Fruit fly (Drosophila melanogaster) whole organism, embryonic: ENCODE data around the gene VhaM9.7-b.

ENCODE experiments used
- ATbp ChIP-seq: fragments of 200-800 bp; sonication (Bioruptor generic); optimal IDR thresholded peaks from 2 replicates; lab custom pipeline; 2017; ENCODE audit warnings: missing biosample characterization, mild to moderate bottlenecking, missing genetic modification characterization, missing genetic modification reagents
- Awh ChIP-seq: fragments of 200-800 bp; sonication (Bioruptor generic); IDR thresholded peaks from 2 replicates; pipeline ENCODE4, ENCODE4 v1.3.6; 2022; ENCODE audit warnings: missing biosample characterization, missing genetic modification characterization
- CG10147 ChIP-seq: fragments of 200-800 bp; sonication (Bioruptor generic); optimal IDR thresholded peaks from 2 replicates; lab custom pipeline; 2019; ENCODE audit warnings: missing biosample characterization, mild to moderate bottlenecking, missing genetic modification characterization, moderate library complexity
- CG10543 ChIP-seq: fragments of 200-800 bp; sonication (Bioruptor generic); optimal IDR thresholded peaks from 3 replicates; lab custom pipeline; 2017; ENCODE audit warnings: missing biosample characterization, mild to moderate bottlenecking, missing genetic modification characterization, moderate library complexity
- CG10979 ChIP-seq: fragments of 200-800 bp; sonication (Bioruptor generic); optimal IDR thresholded peaks from 2 replicates; lab custom pipeline; 2018; ENCODE audit warnings: missing biosample characterization, mild to moderate bottlenecking, missing genetic modification characterization, moderate library complexity
- CG12659 ChIP-seq: fragments of 200-800 bp; sonication (Bioruptor generic); optimal IDR thresholded peaks from 3 replicates; lab custom pipeline; 2017; ENCODE audit warnings: mild to moderate bottlenecking, missing biosample characterization, missing genetic modification reagents, missing genetic modification characterization
- CG13287 ChIP-seq: fragments of 200-800 bp; sonication (Bioruptor generic); IDR thresholded peaks from 2 replicates; pipeline ENCODE4 v1.3.6; 2022; ENCODE audit warnings: missing biosample characterization, missing genetic modification characterization; ENCODE audit not compliant: partially characterized antibody
- CG17612 ChIP-seq: fragments of 200-800 bp; sonication (Bioruptor generic); IDR thresholded peaks from 2 replicates; pipeline ENCODE4 v1.3.6; 2022; ENCODE audit warnings: missing biosample characterization, missing genetic modification characterization
- CG17912 ChIP-seq: fragments of 200-800 bp; sonication (Bioruptor generic); optimal IDR thresholded peaks from 2 replicates; lab custom pipeline; 2018; ENCODE audit warnings: missing biosample characterization, mild to moderate bottlenecking, missing genetic modification characterization
- CG31441 ChIP-seq: fragments of 200-800 bp; sonication (Bioruptor generic); IDR thresholded peaks from 2 replicates; pipeline ENCODE4 v1.3.6; 2022; ENCODE audit warnings: missing biosample characterization, missing genetic modification characterization
- CG3281 ChIP-seq: fragments of 200-800 bp; sonication (Bioruptor generic); optimal IDR thresholded peaks from 3 replicates; lab custom pipeline; 2017; ENCODE audit warnings: missing biosample characterization, mild to moderate bottlenecking, missing genetic modification characterization
- CG33213 ChIP-seq: fragments of 200-800 bp; sonication (Bioruptor generic); optimal IDR thresholded peaks from 3 replicates; lab custom pipeline; 2016; ENCODE audit warnings: missing biosample characterization, missing genetic modification characterization
- CG3726 ChIP-seq: fragments of 200-800 bp; sonication (Bioruptor generic); IDR thresholded peaks from 3 replicates; pipeline ENCODE4, ENCODE4 v1.3.6; 2022; ENCODE audit warnings: missing biosample characterization, missing genetic modification characterization
- CG6254 ChIP-seq: fragments of 200-800 bp; sonication (Bioruptor generic); optimal IDR thresholded peaks from 3 replicates; lab custom pipeline; 2017; ENCODE audit warnings: mild to moderate bottlenecking, missing biosample characterization, missing genetic modification reagents, missing genetic modification characterization
- CG6791 ChIP-seq: fragments of 200-800 bp; sonication (Bioruptor generic); IDR thresholded peaks from 3 replicates; pipeline ENCODE4 v1.3.6; 2022; ENCODE audit warnings: missing biosample characterization, missing genetic modification characterization; ENCODE audit not compliant: partially characterized antibody
- CG8388 ChIP-seq: fragments of 200-800 bp; sonication (Bioruptor generic); optimal IDR thresholded peaks from 2 replicates; lab custom pipeline; 2019; ENCODE audit warnings: missing biosample characterization, mild to moderate bottlenecking, missing genetic modification characterization, moderate library complexity
- D ChIP-seq, 2 experiments: fragments of 200-800 bp in 1 of 2; fragments of >200 bp in 1 of 2; sonication (Bioruptor generic) in 1 of 2; optimal IDR thresholded peaks; 2 replicates in 1 of 2; 3 replicates in 1 of 2; lab custom pipeline; 2017; ENCODE audit warnings: mild to moderate bottlenecking in 1 of 2, missing biosample characterization in 1 of 2, missing genetic modification characterization in 1 of 2, missing genetic modification reagents in 1 of 2
- Dp ChIP-seq: fragments of 200-800 bp; sonication (Bioruptor generic); optimal IDR thresholded peaks from 2 replicates; lab custom pipeline; 2018; ENCODE audit warnings: missing biosample characterization, mild to moderate bottlenecking, missing genetic modification characterization, moderate library complexity
- E2f2 ChIP-seq: fragments of 200-800 bp; sonication (Bioruptor generic); IDR thresholded peaks from 2 replicates; pipeline ENCODE4 v1.3.6; 2022; ENCODE audit warnings: missing biosample characterization, missing genetic modification characterization
- Elba2 ChIP-seq: fragments of 200-800 bp; sonication (Bioruptor generic); optimal IDR thresholded peaks from 3 replicates; lab custom pipeline; 2016; ENCODE audit warnings: missing biosample characterization, missing genetic modification characterization
- GATAe ChIP-seq: fragments of 200-800 bp; sonication (Bioruptor generic); conservative IDR thresholded peaks from 2 replicates; pipeline ENCODE4 v1.3.6; 2022; ENCODE audit warnings: missing biosample characterization, missing genetic modification characterization
- H2.0 ChIP-seq: fragments of 200-800 bp; sonication (Bioruptor generic); IDR thresholded peaks from 2 replicates; pipeline ENCODE4 v1.3.6; 2022; ENCODE audit warnings: missing biosample characterization, missing genetic modification characterization
- HLH3B ChIP-seq: fragments of 200-800 bp; sonication (Bioruptor generic); IDR thresholded peaks from 2 replicates; pipeline ENCODE4 v1.3.6; 2022; ENCODE audit warnings: missing biosample characterization, missing genetic modification characterization
- HLH54F ChIP-seq: fragments of 200-800 bp; sonication (Bioruptor generic); optimal IDR thresholded peaks from 3 replicates; lab custom pipeline; 2016; ENCODE audit warnings: missing biosample characterization, missing genetic modification characterization
- Hand ChIP-seq: fragments of 200-800 bp; sonication (Bioruptor generic); optimal IDR thresholded peaks from 2 replicates; lab custom pipeline; 2017; ENCODE audit warnings: mild to moderate bottlenecking, missing biosample characterization, missing genetic modification reagents, missing genetic modification characterization
- Lpt ChIP-seq: fragments of >200 bp; optimal IDR thresholded peaks from 2 replicates; lab custom pipeline; 2018; ENCODE audit warnings: missing biosample characterization, missing genetic modification characterization
- Mrtf ChIP-seq: fragments of 200-800 bp; sonication (Bioruptor generic); IDR thresholded peaks from 3 replicates; pipeline ENCODE4 v1.3.6; 2022; ENCODE audit warnings: missing biosample characterization, missing genetic modification characterization
- NC2β ChIP-seq: fragments of 200-800 bp; sonication (Bioruptor generic); optimal IDR thresholded peaks from 2 replicates; lab custom pipeline; 2016; ENCODE audit warnings: missing biosample characterization, missing genetic modification characterization
- Nf-YB ChIP-seq: fragments of 200-800 bp; sonication (Bioruptor generic); optimal IDR thresholded peaks from 3 replicates; lab custom pipeline; 2019; ENCODE audit warnings: missing biosample characterization, mild to moderate bottlenecking, missing genetic modification characterization, moderate library complexity
- Ravus ChIP-seq: fragments of 200-800 bp; sonication (Bioruptor generic); IDR thresholded peaks from 2 replicates; pipeline ENCODE4 v1.3.6; 2022; ENCODE audit warnings: missing biosample characterization, missing genetic modification characterization
- Sox100B ChIP-seq: fragments of 200-800 bp; sonication (Bioruptor generic); optimal IDR thresholded peaks from 3 replicates; lab custom pipeline; 2018; ENCODE audit warnings: missing biosample characterization, mild to moderate bottlenecking, missing genetic modification characterization
- Xbp1 ChIP-seq: fragments of 200-800 bp; sonication (Bioruptor generic); optimal IDR thresholded peaks from 3 replicates; lab custom pipeline; 2016; ENCODE audit warnings: missing biosample characterization, mild to moderate bottlenecking, missing genetic modification characterization
- ab ChIP-seq: fragments of 200-800 bp; sonication (Bioruptor generic); optimal IDR thresholded peaks from 2 replicates; lab custom pipeline; 2016; ENCODE audit warnings: missing biosample characterization, missing genetic modification characterization
- btn ChIP-seq: fragments of 200-800 bp; sonication (Bioruptor generic); optimal IDR thresholded peaks from 2 replicates; lab custom pipeline; 2016; ENCODE audit warnings: missing biosample characterization, missing genetic modification characterization
- cas ChIP-seq: fragments of 200-800 bp; sonication (Bioruptor generic); IDR thresholded peaks from 2 replicates; pipeline ENCODE4 v1.3.6; 2022; ENCODE audit warnings: missing biosample characterization, missing genetic modification characterization
- chif ChIP-seq, 2 experiments: fragments of 200-800 bp; sonication (Bioruptor generic); optimal IDR thresholded peaks; 3 replicates each; lab custom pipeline; 2016; ENCODE audit warnings: missing biosample characterization in 2 of 2, missing genetic modification characterization in 2 of 2
- chn ChIP-seq: fragments of 200-800 bp; sonication (Bioruptor generic); optimal IDR thresholded peaks from 2 replicates; lab custom pipeline; 2016; ENCODE audit warnings: missing biosample characterization, missing genetic modification characterization
- da ChIP-seq: fragments of 200-800 bp; sonication (Bioruptor generic); optimal IDR thresholded peaks from 2 replicates; lab custom pipeline; 2016; ENCODE audit warnings: missing biosample characterization, missing genetic modification characterization
- dpn ChIP-seq, 2 experiments: fragments of 200-800 bp; sonication (Bioruptor generic); optimal IDR thresholded peaks; 3 replicates each; lab custom pipeline; 2016; ENCODE audit warnings: missing biosample characterization in 2 of 2, missing genetic modification characterization in 2 of 2
- gce ChIP-seq: fragments of 200-800 bp; sonication (Bioruptor generic); IDR thresholded peaks from 3 replicates; pipeline ENCODE4 v1.3.6; 2022; ENCODE audit warnings: missing biosample characterization, missing genetic modification characterization
- gro ChIP-seq: fragments of 200-800 bp; sonication (Bioruptor generic); optimal IDR thresholded peaks from 2 replicates; lab custom pipeline; 2016; ENCODE audit warnings: missing biosample characterization, missing genetic modification characterization
- hth ChIP-seq: fragments of >200 bp; optimal IDR thresholded peaks from 2 replicates; lab custom pipeline; 2017; ENCODE audit warnings: inconsistent platforms
- nerfin-2 ChIP-seq: fragments of 200-800 bp; sonication (Bioruptor generic); IDR thresholded peaks from 2 replicates; pipeline ENCODE4 v1.3.6; 2022; ENCODE audit warnings: missing biosample characterization, missing genetic modification characterization; ENCODE audit not compliant: partially characterized antibody
- org-1 ChIP-seq: fragments of 200-800 bp; sonication (Bioruptor generic); optimal IDR thresholded peaks from 2 replicates; lab custom pipeline; 2017; ENCODE audit warnings: missing biosample characterization, missing genetic modification characterization
- p53 ChIP-seq: fragments of 200-800 bp; sonication (Bioruptor generic); optimal IDR thresholded peaks from 2 replicates; lab custom pipeline; 2016; ENCODE audit warnings: missing biosample characterization, missing genetic modification characterization
- phol ChIP-seq: fragments of 200-800 bp; sonication (Bioruptor generic); optimal IDR thresholded peaks from 3 replicates; lab custom pipeline; 2018; ENCODE audit warnings: missing biosample characterization, mild to moderate bottlenecking, missing genetic modification characterization, moderate library complexity
- rib ChIP-seq: fragments of 200-800 bp; sonication (Bioruptor generic); IDR thresholded peaks from 2 replicates; pipeline ENCODE4 v1.3.6; 2022; ENCODE audit warnings: missing biosample characterization, missing genetic modification characterization
- scrt ChIP-seq: fragments of 200-800 bp; sonication (Bioruptor generic); optimal IDR thresholded peaks from 2 replicates; lab custom pipeline; 2018; ENCODE audit warnings: missing biosample characterization, mild to moderate bottlenecking, missing genetic modification characterization, moderate library complexity
- shn ChIP-seq: fragments of 200-800 bp; sonication (Bioruptor generic); optimal IDR thresholded peaks from 3 replicates; lab custom pipeline; 2016; ENCODE audit warnings: missing biosample characterization, missing genetic modification characterization
- sug ChIP-seq: fragments of 200-800 bp; optimal IDR thresholded peaks from 2 replicates; lab custom pipeline; 2019; ENCODE audit warnings: missing biosample characterization, mild to moderate bottlenecking, missing genetic modification characterization, moderate library complexity
- ttk ChIP-seq: fragments of 200-800 bp; sonication (Bioruptor generic); IDR thresholded peaks from 2 replicates; pipeline ENCODE4 v2.1.2; 2022; ENCODE audit warnings: missing biosample characterization, missing genetic modification characterization

Gene VhaM9.7-b

dm6 chr3L:21516716-21517266, 22.9 kb upstream of the VhaM9.7-b start (continued):
- no peak for TF ChIP-seq p53 (GFP tag; lab: Kevin White, UChicago)
- TF ChIP-seq H2.0 (GFP tag; lab: Robert Waterston, UW) = no peak
- no peak for TF ChIP-seq CG10543
- TF ChIP-seq CG12659 (GFP tag; lab: Kevin White, UChicago) = peak; percentile 69
- no peak for TF ChIP-seq D (optimal IDR thresholded peaks at IDR 0.05; lab: Kevin White, UChicago)
- peak; percentile 19 for TF ChIP-seq D (GFP tag; optimal IDR thresholded peaks at IDR 0.05; lab: Kevin White, UChicago)
- peak; percentile 23 for TF ChIP-seq sug (tag; lab: Kevin White, UChicago)
- TF ChIP-seq Dp (GFP tag; lab: Kevin White, UChicago) = peak; percentile 39
- TF ChIP-seq CG10979 (tag; lab: Kevin White, UChicago) = peak; percentile 7
- peak; percentile 27 for TF ChIP-seq Xbp1 (GFP tag; lab: Kevin White, UChicago)
- TF ChIP-seq btn = no peak
- TF ChIP-seq da (GFP tag; lab: Kevin White, UChicago) = no peak
- peak; percentile 27 for TF ChIP-seq CG3281
- TF ChIP-seq dpn (GFP tag; optimal IDR thresholded peaks at IDR 0.05; lab: Kevin White, UChicago) = peak in 1 of 2 experiments; percentile 40
- no peak for TF ChIP-seq CG17612 (GFP tag; lab: Robert Waterston, UW)
- TF ChIP-seq CG6254 (GFP tag; lab: Kevin White, UChicago) = peak; percentile 16
- peak; percentile 57 for TF ChIP-seq NC2β (GFP tag; lab: Kevin White, UChicago)
- no peak for TF ChIP-seq GATAe
- no peak for TF ChIP-seq gce (GFP tag; lab: Robert Waterston, UW)
- TF ChIP-seq HLH3B (GFP tag; lab: Robert Waterston, UW) = no peak
- peak; percentile 18 for TF ChIP-seq Hand (GFP tag; lab: Kevin White, UChicago)
- TF ChIP-seq CG3726 (GFP tag; lab: Robert Waterston, UW) = no peak
- peak; percentile 15; the same call in 1 of the 2 replicates for TF ChIP-seq E2f2
- peak; percentile 25 for TF ChIP-seq HLH54F
- no peak for TF ChIP-seq hth (lab: Kevin White, UChicago)
- TF ChIP-seq Nf-YB (GFP tag; lab: Kevin White, UChicago) = peak; percentile 7
- TF ChIP-seq shn (GFP tag; lab: Kevin White, UChicago) = peak; percentile 51
- no peak for TF ChIP-seq Lpt (GFP tag; lab: Kevin White, UChicago)
- TF ChIP-seq ab = no peak
- TF ChIP-seq CG8388 (GFP tag; lab: Kevin White, UChicago) = no peak
- TF ChIP-seq Elba2 (GFP tag; lab: Kevin White, UChicago) = peak; percentile 26
- peak; percentile 34; the same call in 1 of the 2 replicates for TF ChIP-seq CG13287 (GFP tag; lab: Robert Waterston, UW)
- TF ChIP-seq CG10147 (GFP tag; lab: Kevin White, UChicago) = no peak
- TF ChIP-seq CG33213 (GFP tag; lab: Kevin White, UChicago) = peak; percentile 62
- TF ChIP-seq org-1 (GFP tag; lab: Kevin White, UChicago) = no peak
- TF ChIP-seq chn (GFP tag; lab: Kevin White, UChicago) = no peak
- no peak for TF ChIP-seq Ravus
- no peak for TF ChIP-seq CG31441 (GFP tag; lab: Robert Waterston, UW)
- TF ChIP-seq ATbp = no peak
- no peak for TF ChIP-seq cas (GFP tag; lab: Robert Waterston, UW)
- no peak for TF ChIP-seq ttk (GFP tag; lab: Robert Waterston, UW)
- no peak for TF ChIP-seq CG6791
- TF ChIP-seq rib (GFP tag; lab: Robert Waterston, UW) = no peak
- TF ChIP-seq Mrtf (GFP tag; lab: Robert Waterston, UW) = no peak
- peak; percentile 36 for TF ChIP-seq phol (tag; lab: Kevin White, UChicago)
- no peak for TF ChIP-seq Sox100B (GFP tag; lab: Kevin White, UChicago)
- no peak for TF ChIP-seq CG17912 (GFP tag; lab: Kevin White, UChicago)
- no peak for TF ChIP-seq Awh (GFP tag; lab: Robert Waterston, UW)
- TF ChIP-seq scrt = peak; percentile 70
- TF ChIP-seq gro (GFP tag; lab: Kevin White, UChicago) = peak; percentile 3
- TF ChIP-seq chif (GFP tag; optimal IDR thresholded peaks at IDR 0.05; lab: Kevin White, UChicago) = no peak
- no peak for TF ChIP-seq nerfin-2 (GFP tag; lab: Robert Waterston, UW)
